Fruit fly (Drosophila melanogaster): ENCODE data around the gene CG17328.

The CG17328 gene

dm6 chr2L:16329102-16329520 is 29.4 kb downstream of the CG17328 start, which contains the start of gene mRpL4:
Gene mRpL4, minus strand, starts transcription at chr2L:16329132.
- peak; percentile 99 for TF ChIP-seq hbn (GFP tag; IDR thresholded peaks at IDR 0.05; ENCODE audit: partially characterized antibody)
- TF ChIP-seq CG4854 (GFP tag; optimal IDR thresholded peaks at IDR 0.05): peak; percentile 41
- TF ChIP-seq CG8290 (GFP tag; optimal IDR thresholded peaks at IDR 0.05): peak; percentile 98
- peak; percentile 97 for TF ChIP-seq CG8290 (tag; optimal IDR thresholded peaks at IDR 0.05)
- TF ChIP-seq Ssrp (tag; optimal IDR thresholded peaks at IDR 0.05): peak; percentile 42
- TF ChIP-seq CG10462 (GFP tag; optimal IDR thresholded peaks at IDR 0.05): peak; percentile 52
- TF ChIP-seq hkb (optimal IDR thresholded peaks at IDR 0.05): no peak
- peak; percentile 35; the same call in 1 of the 2 replicates for TF ChIP-seq hkb (GFP tag; IDR thresholded peaks at IDR 0.05)
- no peak for TF ChIP-seq Tbp (GFP tag; optimal IDR thresholded peaks at IDR 0.05)
- TF ChIP-seq CG10979 (tag; optimal IDR thresholded peaks at IDR 0.05): peak; percentile 50
- peak; percentile 69 for TF ChIP-seq CG7786 (GFP tag; optimal IDR thresholded peaks at IDR 0.05)
- peak; percentile 13 for TF ChIP-seq Fer2 (tag; optimal IDR thresholded peaks at IDR 0.05)
- peak; percentile 98 for TF ChIP-seq mld (GFP tag; IDR thresholded peaks at IDR 0.05; ENCODE audit: partially characterized antibody)
- TF ChIP-seq CG6175 (GFP tag; IDR thresholded peaks at IDR 0.05): 0 out of 3 replicates have a peak, but pooled peaks have one; percentile 29
- peak; percentile 81 for TF ChIP-seq Xbp1 (GFP tag; optimal IDR thresholded peaks at IDR 0.05)
- no peak for TF ChIP-seq nau (GFP tag; optimal IDR thresholded peaks at IDR 0.05)
- TF ChIP-seq D (optimal IDR thresholded peaks at IDR 0.05): no peak
- TF ChIP-seq D (GFP tag; optimal IDR thresholded peaks at IDR 0.05): no peak
- peak; percentile 53 for TF ChIP-seq CG17802 (tag; optimal IDR thresholded peaks at IDR 0.05)
- peak; percentile 99 for TF ChIP-seq amos (GFP tag; IDR thresholded peaks at IDR 0.05; ENCODE audit: partially characterized antibody)
- peak; percentile 60 for TF ChIP-seq bcd (GFP tag; optimal IDR thresholded peaks at IDR 0.05)
- TF ChIP-seq ci (GFP tag; IDR thresholded peaks at IDR 0.05): peak; percentile 63
- TF ChIP-seq Rx (GFP tag; IDR thresholded peaks at IDR 0.05): peak; percentile 66
- no peak for TF ChIP-seq pros (GFP tag; optimal IDR thresholded peaks at IDR 0.05)
- peak; percentile 89 for TF ChIP-seq Dip3 (GFP tag; optimal IDR thresholded peaks at IDR 0.05)
- peak; percentile 46 for TF ChIP-seq CG18764 (GFP tag; optimal IDR thresholded peaks at IDR 0.05)
- TF ChIP-seq HHEX (GFP tag; optimal IDR thresholded peaks at IDR 0.05): peak; percentile 11
- peak; percentile 14 for TF ChIP-seq CTCF (GFP tag; optimal IDR thresholded peaks at IDR 0.05)
- no peak for TF ChIP-seq CG31365 (tag; optimal IDR thresholded peaks at IDR 0.05)
- no peak for TF ChIP-seq CG12071 (GFP tag; optimal IDR thresholded peaks at IDR 0.05)
- TF ChIP-seq Ets97D (GFP tag; optimal IDR thresholded peaks at IDR 0.05): peak; percentile 70
- no peak for TF ChIP-seq hth (optimal IDR thresholded peaks at IDR 0.05)
- TF ChIP-seq fu2 (GFP tag; optimal IDR thresholded peaks at IDR 0.05): peak; percentile 70
- TF ChIP-seq ham (GFP tag; IDR thresholded peaks at IDR 0.05): no peak
- TF ChIP-seq NfI (GFP tag; optimal IDR thresholded peaks at IDR 0.05): peak; percentile 69
- no peak for TF ChIP-seq dmrt99B (tag; optimal IDR thresholded peaks at IDR 0.05)
- TF ChIP-seq MESR4 (GFP tag; optimal IDR thresholded peaks at IDR 0.05): no peak
- no peak for TF ChIP-seq Hand (GFP tag; optimal IDR thresholded peaks at IDR 0.05)
- TF ChIP-seq CG1024 (GFP tag; IDR thresholded peaks at IDR 0.05): no peak
- no peak for TF ChIP-seq Doc2 (GFP tag; IDR thresholded peaks at IDR 0.05)
- peak; percentile 80 for TF ChIP-seq sisA (GFP tag; IDR thresholded peaks at IDR 0.05)
- 0 out of 2 replicates have a peak, but pooled peaks have one; percentile 20 for TF ChIP-seq Awh (GFP tag; IDR thresholded peaks at IDR 0.05)
- TF ChIP-seq sqz (GFP tag; optimal IDR thresholded peaks at IDR 0.05): no peak
- no peak for TF ChIP-seq CG4404 (GFP tag; IDR thresholded peaks at IDR 0.05)
- TF ChIP-seq Rfx (GFP tag; IDR thresholded peaks at IDR 0.05): peak; percentile 81; the same call in 1 of the 2 replicates
- TF ChIP-seq Dek (tag; optimal IDR thresholded peaks at IDR 0.05): peak; percentile 62
- TF ChIP-seq CG7839 (tag; optimal IDR thresholded peaks at IDR 0.05): no peak
- TF ChIP-seq CG14014 (GFP tag; IDR thresholded peaks at IDR 0.05): peak; percentile 55
- TF ChIP-seq Opbp (GFP tag; IDR thresholded peaks at IDR 0.05; ENCODE audit: partially characterized antibody): peak; percentile 99
- TF ChIP-seq CG32772 (GFP tag; IDR thresholded peaks at IDR 0.05): peak; percentile 73; the same call in 1 of the 2 replicates
- TF ChIP-seq tx (GFP tag; optimal IDR thresholded peaks at IDR 0.05): peak; percentile 76
- TF ChIP-seq Bteb2 (GFP tag; optimal IDR thresholded peaks at IDR 0.05): peak; percentile 59
- no peak for TF ChIP-seq Nf-YA (GFP tag; IDR thresholded peaks at IDR 0.05)

All from whole organism, embryonic.